Worm (Caenorhabditis elegans): Measurements from ENCODE around the gene F18H3.1.

The F18H3.1 gene

ce11 chrX:13471855-13472254 is 47.6 kb upstream of the F18H3.1 start, which contains the start of gene tre-4:
TSS of gene tre-4 (plus strand) at chrX:13472155.
- TF ChIP-seq nhr-12 (tag; optimal IDR thresholded peaks at IDR 0.05), result no peak
- TF ChIP-seq ztf-11 (tag; optimal IDR thresholded peaks at IDR 0.05), result no peak
- TF ChIP-seq mep-1 (tag; optimal IDR thresholded peaks at IDR 0.05), result no peak
- TF ChIP-seq lsy-2 (tag; optimal IDR thresholded peaks at IDR 0.05), result no peak
- no peak for TF ChIP-seq cnd-1 (tag; optimal IDR thresholded peaks at IDR 0.05)
- TF ChIP-seq unc-62 (GFP tag; optimal IDR thresholded peaks at IDR 0.05), result no peak
- TF ChIP-seq nhr-237 (tag; optimal IDR thresholded peaks at IDR 0.05), result no peak
- no peak for TF ChIP-seq ceh-39 (tag; optimal IDR thresholded peaks at IDR 0.05)
- no peak for TF ChIP-seq mls-2 (tag; optimal IDR thresholded peaks at IDR 0.05)
- no peak for TF ChIP-seq nhr-28 (tag; optimal IDR thresholded peaks at IDR 0.05)
- TF ChIP-seq ceh-43 (GFP tag; optimal IDR thresholded peaks at IDR 0.05), result no peak
- no peak for TF ChIP-seq ham-2 (GFP tag; optimal IDR thresholded peaks at IDR 0.05)
- no peak for TF ChIP-seq lin-13 (tag; optimal IDR thresholded peaks at IDR 0.05)
- no peak for TF ChIP-seq elt-1 (tag; optimal IDR thresholded peaks at IDR 0.05; ENCODE audit: borderline replicate concordance, insufficient read depth)
- TF ChIP-seq ces-1 (GFP tag; optimal IDR thresholded peaks at IDR 0.05), result no peak
- no peak for TF ChIP-seq M03D4.4 (tag; optimal IDR thresholded peaks at IDR 0.05)
- no peak for TF ChIP-seq blmp-1 (tag; optimal IDR thresholded peaks at IDR 0.05)
- no peak for TF ChIP-seq sptf-1 (tag; optimal IDR thresholded peaks at IDR 0.05)
- no peak for TF ChIP-seq nhr-2 (tag; optimal IDR thresholded peaks at IDR 0.05)

ce11 chrX:13477356-13477755 is 42.1 kb upstream of the F18H3.1 start, which contains the start of gene efn-3:
TSS of gene efn-3 (minus strand) at chrX:13477456.
- no peak for TF ChIP-seq lsy-2 (tag; optimal IDR thresholded peaks at IDR 0.05)
- TF ChIP-seq unc-120 (tag; optimal IDR thresholded peaks at IDR 0.05; ENCODE audit: poor library complexity, severe bottlenecking), result no peak

- no peak for TF ChIP-seq mls-2 (tag; optimal IDR thresholded peaks at IDR 0.05)
These were observed 37.8 kb upstream of the F18H3.1 start, which contains the start of gene srd-50 for ce11 chrX:13481704-13482103. TSS of gene srd-50 (minus strand) at chrX:13481804.

ce11 chrX:13484813-13485212 is 34.6 kb upstream of the F18H3.1 start, which contains the start of gene srd-51:
TSS of gene srd-51 (minus strand) at chrX:13484913.
- TF ChIP-seq nhr-28 (tag; optimal IDR thresholded peaks at IDR 0.05), result no peak
- TF ChIP-seq elt-1 (tag; optimal IDR thresholded peaks at IDR 0.05; ENCODE audit: borderline replicate concordance, insufficient read depth), result no peak
- TF ChIP-seq nhr-237 (tag; optimal IDR thresholded peaks at IDR 0.05), result no peak
- no peak for TF ChIP-seq sptf-1 (tag; optimal IDR thresholded peaks at IDR 0.05)
- TF ChIP-seq lin-32 (GFP tag; optimal IDR thresholded peaks at IDR 0.05), result no peak
- no peak for TF ChIP-seq bed-3 (GFP tag; optimal IDR thresholded peaks at IDR 0.05)
- no peak for TF ChIP-seq nhr-76 (tag; optimal IDR thresholded peaks at IDR 0.05)
- no peak for TF ChIP-seq ham-2 (GFP tag; optimal IDR thresholded peaks at IDR 0.05)
- no peak for TF ChIP-seq snpc-4 (tag; optimal IDR thresholded peaks at IDR 0.05)
- TF ChIP-seq mab-5 (tag; optimal IDR thresholded peaks at IDR 0.05), result no peak
- no peak for TF ChIP-seq flh-1 (GFP tag; optimal IDR thresholded peaks at IDR 0.05)
- TF ChIP-seq nhr-2 (tag; optimal IDR thresholded peaks at IDR 0.05), result no peak
- TF ChIP-seq nhr-12 (tag; optimal IDR thresholded peaks at IDR 0.05), result no peak
- no peak for TF ChIP-seq pha-4 (tag; optimal IDR thresholded peaks at IDR 0.05)
- TF ChIP-seq mls-2 (tag; optimal IDR thresholded peaks at IDR 0.05), result no peak
- no peak for TF ChIP-seq unc-120 (tag; optimal IDR thresholded peaks at IDR 0.05; ENCODE audit: poor library complexity, severe bottlenecking)

- TF ChIP-seq elt-3 (tag; optimal IDR thresholded peaks at IDR 0.05) (no peak), elt-1 (tag; optimal IDR thresholded peaks at IDR 0.05; ENCODE audit: borderline replicate concordance, insufficient read depth) (no peak), snpc-4 (tag; optimal IDR thresholded peaks at IDR 0.05) (no peak), bed-3 (GFP tag; optimal IDR thresholded peaks at IDR 0.05) (no peak), flh-1 (GFP tag; optimal IDR thresholded peaks at IDR 0.05) (no peak), ceh-83 (GFP tag; optimal IDR thresholded peaks at IDR 0.05) (no peak), unc-62 (GFP tag; optimal IDR thresholded peaks at IDR 0.05) (no peak), mab-5 (tag; optimal IDR thresholded peaks at IDR 0.05) (no peak), unc-120 (tag; optimal IDR thresholded peaks at IDR 0.05; ENCODE audit: poor library complexity, severe bottlenecking) (no peak), ham-2 (GFP tag; optimal IDR thresholded peaks at IDR 0.05) (no peak), drap-1 (GFP tag; optimal IDR thresholded peaks at IDR 0.05) (no peak), lsy-2 (tag; optimal IDR thresholded peaks at IDR 0.05) (no peak), nhr-28 (tag; optimal IDR thresholded peaks at IDR 0.05) (no peak), tbx-8 (GFP tag; optimal IDR thresholded peaks at IDR 0.05) (no peak), nhr-237 (tag; optimal IDR thresholded peaks at IDR 0.05) (no peak), blmp-1 (tag; optimal IDR thresholded peaks at IDR 0.05) (no peak), ceh-39 (tag; optimal IDR thresholded peaks at IDR 0.05) (no peak), hlh-1 (tag; optimal IDR thresholded peaks at IDR 0.05) (no peak), M03D4.4 (tag; optimal IDR thresholded peaks at IDR 0.05) (no peak)
These were observed 25.7 kb upstream of the F18H3.1 start for ce11 chrX:13493762-13494161.
